Worm (Caenorhabditis elegans): ENCODE results near the gene slc-36.1.

The slc-36.1 gene

ce11 chrIII:13307107-13307506 is at the start of gene slc-36.1, which contains the start of gene klp-19:
Gene slc-36.1 (plus strand): TSS chrIII:13307502.
Gene klp-19 (minus strand): TSS chrIII:13307259.
- TF ChIP-seq him-1 (tag; optimal IDR thresholded peaks at IDR 0.05) = no peak
- TF ChIP-seq W03F9.2 (tag; optimal IDR thresholded peaks at IDR 0.05) = peak; percentile 52
- no peak for TF ChIP-seq dao-5 (tag; optimal IDR thresholded peaks at IDR 0.05)

ce11 chrIII:13258163-13258562 is 49.1 kb upstream of the slc-36.1 start:
- TF ChIP-seq dao-5 (tag; optimal IDR thresholded peaks at IDR 0.05) = no peak
- TF ChIP-seq W03F9.2 (tag; optimal IDR thresholded peaks at IDR 0.05) = no peak
- TF ChIP-seq him-1 (tag; optimal IDR thresholded peaks at IDR 0.05) = no peak

ce11 chrIII:13258752-13259151 is 48.5 kb upstream of the slc-36.1 start:
- no peak for TF ChIP-seq him-1 (tag; optimal IDR thresholded peaks at IDR 0.05)
- no peak for TF ChIP-seq W03F9.2 (tag; optimal IDR thresholded peaks at IDR 0.05)
- TF ChIP-seq dao-5 (tag; optimal IDR thresholded peaks at IDR 0.05) = no peak

ce11 chrIII:13260344-13260743 is 47.0 kb upstream of the slc-36.1 start:
- TF ChIP-seq him-1 (tag; optimal IDR thresholded peaks at IDR 0.05) (no peak), dao-5 (tag; optimal IDR thresholded peaks at IDR 0.05) (no peak), W03F9.2 (tag; optimal IDR thresholded peaks at IDR 0.05) (no peak)

ce11 chrIII:13262987-13263386 is 44.3 kb upstream of the slc-36.1 start, which contains the start of gene F56A8.4:
Gene F56A8.4 (plus strand): TSS chrIII:13263287.
- TF ChIP-seq him-1 (tag; optimal IDR thresholded peaks at IDR 0.05) = no peak
- TF ChIP-seq W03F9.2 (tag; optimal IDR thresholded peaks at IDR 0.05) = no peak
- no peak for TF ChIP-seq dao-5 (tag; optimal IDR thresholded peaks at IDR 0.05)

ce11 chrIII:13265566-13265965 is 41.7 kb upstream of the slc-36.1 start, which contains the start of gene F56A8.5:
Gene F56A8.5 (plus strand): TSS chrIII:13265866.
- TF ChIP-seq W03F9.2 (tag; optimal IDR thresholded peaks at IDR 0.05) (no peak), dao-5 (tag; optimal IDR thresholded peaks at IDR 0.05) (no peak)

- no peak for TF ChIP-seq dao-5 (tag; optimal IDR thresholded peaks at IDR 0.05)
- no peak for TF ChIP-seq W03F9.2 (tag; optimal IDR thresholded peaks at IDR 0.05)
- TF ChIP-seq him-1 (tag; optimal IDR thresholded peaks at IDR 0.05) = no peak
Measured at ce11 chrIII:13267046-13267445, 40.3 kb upstream of the slc-36.1 start.

ce11 chrIII:13268856-13269255 is 38.4 kb upstream of the slc-36.1 start, which contains the start of gene cpf-2:
Gene cpf-2 (minus strand): TSS chrIII:13268883.
- TF ChIP-seq him-1 (tag; optimal IDR thresholded peaks at IDR 0.05) = peak; percentile 82
- TF ChIP-seq W03F9.2 (tag; optimal IDR thresholded peaks at IDR 0.05) = peak; percentile 76
- TF ChIP-seq dao-5 (tag; optimal IDR thresholded peaks at IDR 0.05) = peak; percentile 18

ce11 chrIII:13270896-13271295 is 36.4 kb upstream of the slc-36.1 start:
- peak; percentile 30 for TF ChIP-seq him-1 (tag; optimal IDR thresholded peaks at IDR 0.05)
- no peak for TF ChIP-seq dao-5 (tag; optimal IDR thresholded peaks at IDR 0.05)

- TF ChIP-seq him-1 (tag; optimal IDR thresholded peaks at IDR 0.05) (no peak), W03F9.2 (tag; optimal IDR thresholded peaks at IDR 0.05) (no peak), dao-5 (tag; optimal IDR thresholded peaks at IDR 0.05) (no peak)
Measured at ce11 chrIII:13272227-13272626, 35.1 kb upstream of the slc-36.1 start.

- TF ChIP-seq him-1 (tag; optimal IDR thresholded peaks at IDR 0.05) = no peak
- TF ChIP-seq W03F9.2 (tag; optimal IDR thresholded peaks at IDR 0.05) = no peak
- no peak for TF ChIP-seq dao-5 (tag; optimal IDR thresholded peaks at IDR 0.05)
Measured at ce11 chrIII:13272788-13273187, 34.5 kb upstream of the slc-36.1 start.

ce11 chrIII:13275784-13276183 is 31.5 kb upstream of the slc-36.1 start:
- TF ChIP-seq W03F9.2 (tag; optimal IDR thresholded peaks at IDR 0.05) (no peak), him-1 (tag; optimal IDR thresholded peaks at IDR 0.05) (peak; percentile 49)

ce11 chrIII:13276958-13277357 is 30.3 kb upstream of the slc-36.1 start, which contains the start of gene unc-64:
Gene unc-64 (plus strand): TSS chrIII:13277258.
- no peak for TF ChIP-seq him-1 (tag; optimal IDR thresholded peaks at IDR 0.05)

- no peak for TF ChIP-seq dao-5 (tag; optimal IDR thresholded peaks at IDR 0.05)
- no peak for TF ChIP-seq W03F9.2 (tag; optimal IDR thresholded peaks at IDR 0.05)
- no peak for TF ChIP-seq him-1 (tag; optimal IDR thresholded peaks at IDR 0.05)
Measured at ce11 chrIII:13277881-13278500, 29.3 kb upstream of the slc-36.1 start.

- no peak for TF ChIP-seq W03F9.2 (tag; optimal IDR thresholded peaks at IDR 0.05)
- no peak for TF ChIP-seq dao-5 (tag; optimal IDR thresholded peaks at IDR 0.05)
- no peak for TF ChIP-seq him-1 (tag; optimal IDR thresholded peaks at IDR 0.05)
Measured at ce11 chrIII:13285421-13285820, 21.9 kb upstream of the slc-36.1 start, which contains the start of gene F56A8.8. Gene F56A8.8 (plus strand): TSS chrIII:13285721.

Data from whole organism, L4/young adult.